3 worm cellular contexts compared by ENCODE assay signal in genomic region chrII:3984242-3984641, ce11.
A peak's percentile ranks its signal among the peaks of the same experiment; 100 is the strongest.
TF ChIP-seq lines count a peak whose summit lies in the region.

No protein-coding gene starts in this region.

TF ChIP-seq in whole organism, early embryonic, 17 proteins besides CTCF, POLR2A, EP300 and RAD21:
- TF ChIP-seq F13C5.2 (tag; optimal IDR thresholded peaks at IDR 0.05; lab: Kevin White, UChicago) = no peak
- peak; percentile 88 for TF ChIP-seq ceh-36 (tag; optimal IDR thresholded peaks at IDR 0.05; lab: Kevin White, UChicago)

TF ChIP-seq in whole organism, late embryonic, 69 proteins besides CTCF, POLR2A, EP300 and RAD21:
- TF ChIP-seq nhr-232 (tag; optimal IDR thresholded peaks at IDR 0.05; lab: Kevin White, UChicago) (no peak), ceh-18 (tag; optimal IDR thresholded peaks at IDR 0.05; lab: Kevin White, UChicago) (no peak), dve-1 (tag; optimal IDR thresholded peaks at IDR 0.05; lab: Kevin White, UChicago) (peak; percentile 51), sdc-2 (tag; optimal IDR thresholded peaks at IDR 0.05; lab: Kevin White, UChicago) (no peak)

TF ChIP-seq in whole organism, mixed stage, embryonic, 35 proteins besides CTCF, POLR2A, EP300 and RAD21:
- TF ChIP-seq lin-13 (tag; optimal IDR thresholded peaks at IDR 0.05; lab: Kevin White, UChicago) (no peak), zip-8 (tag; optimal IDR thresholded peaks at IDR 0.05; lab: Kevin White, UChicago) (peak; percentile 4), blmp-1 (tag; optimal IDR thresholded peaks at IDR 0.05; lab: Kevin White, UChicago) (no peak), nhr-237 (tag; optimal IDR thresholded peaks at IDR 0.05; lab: Kevin White, UChicago) (no peak), bed-3 (GFP tag; optimal IDR thresholded peaks at IDR 0.05; lab: Kevin White, UChicago) (no peak)
TF ChIP-seq in whole organism, mixed stage, embryonic: peak in this region for 1.
